Worm (Caenorhabditis elegans) whole organism, late embryonic: ENCODE data around the gene F28A10.5.

Source experiments
- ceh-31 ChIP-seq: sonication (generic microtip); optimal IDR thresholded peaks from 2 replicates; lab custom pipeline; 2016; ENCODE audit warnings: missing genetic modification characterization, missing compliant biosample characterization
- dve-1 ChIP-seq: sonication (generic microtip); optimal IDR thresholded peaks from 2 replicates; lab custom pipeline; 2017; ENCODE audit warnings: antibody characterized with exemption, mild to moderate bottlenecking, missing genetic modification characterization, missing compliant biosample characterization
- elt-4 ChIP-seq: sonication (generic microtip); optimal IDR thresholded peaks from 2 replicates; lab custom pipeline; 2016; ENCODE audit warnings: missing genetic modification characterization, missing compliant biosample characterization
- fkh-10 ChIP-seq: fragments of 150-350 bp; optimal IDR thresholded peaks from 2 replicates; lab custom pipeline; 2014; ENCODE audit warnings: missing biosample characterization, missing genetic modification reagents, missing genetic modification characterization
- gmeb-2 ChIP-seq: sonication (generic microtip); optimal IDR thresholded peaks from 2 replicates; lab custom pipeline; 2016; ENCODE audit warnings: missing genetic modification characterization, inconsistent platforms, missing compliant biosample characterization
- lim-6 ChIP-seq: sonication (generic microtip); optimal IDR thresholded peaks from 2 replicates; lab custom pipeline; 2016; ENCODE audit warnings: missing genetic modification characterization, missing compliant biosample characterization
- mec-3 ChIP-seq: sonication (generic microtip); optimal IDR thresholded peaks from 2 replicates; lab custom pipeline; 2016; ENCODE audit warnings: borderline replicate concordance, missing genetic modification characterization, missing compliant biosample characterization
- nfya-1 ChIP-seq: sonication (generic microtip); optimal IDR thresholded peaks from 2 replicates; lab custom pipeline; 2017; ENCODE audit warnings: missing genetic modification characterization, mild to moderate bottlenecking, missing compliant biosample characterization, antibody characterized with exemption, moderate library complexity
- nhr-11 ChIP-seq: fragments of 150-350 bp; optimal IDR thresholded peaks from 2 replicates; lab custom pipeline; 2014; ENCODE audit warnings: missing biosample characterization, missing genetic modification characterization
- pha-2 ChIP-seq: sonication (generic microtip); optimal IDR thresholded peaks from 2 replicates; lab custom pipeline; 2017; ENCODE audit warnings: mild to moderate bottlenecking, missing genetic modification characterization, missing compliant biosample characterization
- sox-2 ChIP-seq: fragments of 200-800 bp; sonication (Bioruptor generic); IDR thresholded peaks from 2 replicates; pipeline ENCODE4 v1.3.6; 2022; ENCODE audit warnings: missing genetic modification reagents, missing genetic modification characterization, missing compliant biosample characterization
- ttx-3 ChIP-seq: sonication (generic microtip); optimal IDR thresholded peaks from 2 replicates; lab custom pipeline; 2016; ENCODE audit warnings: missing genetic modification reagents, missing genetic modification characterization, missing compliant biosample characterization
- unc-55 ChIP-seq: sonication (generic microtip); optimal IDR thresholded peaks from 2 replicates; lab custom pipeline; 2017; ENCODE audit warnings: missing biosample characterization, missing genetic modification reagents, missing genetic modification characterization
- unc-86 ChIP-seq: sonication (generic microtip); optimal IDR thresholded peaks from 2 replicates; lab custom pipeline; 2016; ENCODE audit warnings: missing genetic modification characterization, missing compliant biosample characterization

ce11 chrII:875739-876138 lies 25.3 kb upstream of the F28A10.5 start:
- no peak for TF ChIP-seq mec-3 (tag; lab: Kevin White, UChicago)
- TF ChIP-seq dve-1 (tag; lab: Kevin White, UChicago): no peak
- TF ChIP-seq fkh-10 (GFP tag; lab: Kevin White, UChicago): no peak
- no peak for TF ChIP-seq sox-2 (GFP tag; lab: Robert Waterston, UW)
- TF ChIP-seq unc-86: no peak
- TF ChIP-seq pha-2 (tag; lab: Kevin White, UChicago): no peak
- no peak for TF ChIP-seq unc-55 (GFP tag; lab: Kevin White, UChicago)
- TF ChIP-seq lim-6 (tag; lab: Kevin White, UChicago): no peak
- no peak for TF ChIP-seq elt-4 (tag; lab: Kevin White, UChicago)
- no peak for TF ChIP-seq nhr-11 (tag; lab: Kevin White, UChicago)
- TF ChIP-seq nfya-1 (tag; lab: Kevin White, UChicago): no peak
- TF ChIP-seq ttx-3: no peak
- TF ChIP-seq gmeb-2: no peak
- TF ChIP-seq ceh-31 (tag; lab: Kevin White, UChicago): no peak
